Fruit fly (Drosophila melanogaster): ENCODE data around the gene CG34299.

dm6 chr3R:30210560-30210959 lies 38.8 kb upstream of the CG34299 start, which contains the start of gene CecA1:
- no peak for TF ChIP-seq insv (optimal IDR thresholded peaks at IDR 0.05)
- no peak for TF ChIP-seq psq (optimal IDR thresholded peaks at IDR 0.05)
- no peak for TF ChIP-seq Myc (optimal IDR thresholded peaks at IDR 0.05)
- no peak for TF ChIP-seq h (optimal IDR thresholded peaks at IDR 0.05)
- no peak for TF ChIP-seq Sin3A (optimal IDR thresholded peaks at IDR 0.05)

Data from Kc167 (cell line).